Worm (Caenorhabditis elegans) whole organism, L2 larva: ENCODE results near the gene C05B5.16.

Experiments
- alr-1 ChIP-seq: fragments of 150-350 bp; optimal IDR thresholded peaks from 2 replicates; lab custom pipeline; 2014; ENCODE audit warnings: missing biosample characterization, missing genetic modification characterization
- aly-2 ChIP-seq: fragments of 150-350 bp; optimal IDR thresholded peaks from 2 replicates; lab custom pipeline; 2014; ENCODE audit warnings: missing biosample characterization, missing genetic modification characterization
- blmp-1 ChIP-seq: sonication (generic microtip); optimal IDR thresholded peaks from 2 replicates; lab custom pipeline; 2017; ENCODE audit warnings: missing genetic modification characterization, mild to moderate bottlenecking, missing compliant biosample characterization, antibody characterized with exemption, moderate library complexity; ENCODE audit not compliant: insufficient read depth
- elt-3 ChIP-seq: sonication (generic microtip); optimal IDR thresholded peaks from 2 replicates; lab custom pipeline; 2017; ENCODE audit warnings: missing biosample characterization, missing genetic modification characterization
- nhr-12 ChIP-seq: fragments of 150-350 bp; optimal IDR thresholded peaks from 2 replicates; lab custom pipeline; 2014; ENCODE audit warnings: missing biosample characterization, missing genetic modification characterization
- nhr-237 ChIP-seq: fragments of 150-350 bp; optimal IDR thresholded peaks from 2 replicates; lab custom pipeline; 2014; ENCODE audit warnings: missing biosample characterization, missing genetic modification characterization
- nhr-25 ChIP-seq: fragments of 150-350 bp; sonication (generic microtip); optimal IDR thresholded peaks from 3 replicates; lab custom pipeline; 2014; ENCODE audit warnings: missing biosample characterization, missing genetic modification characterization
- snpc-4 ChIP-seq: fragments of 150-350 bp; optimal IDR thresholded peaks from 2 replicates; lab custom pipeline; 2014; ENCODE audit warnings: missing biosample characterization, missing genetic modification characterization
- ztf-11 ChIP-seq: sonication (generic microtip); optimal IDR thresholded peaks from 2 replicates; lab custom pipeline; 2017; ENCODE audit warnings: missing biosample characterization, missing genetic modification characterization

DNA sequence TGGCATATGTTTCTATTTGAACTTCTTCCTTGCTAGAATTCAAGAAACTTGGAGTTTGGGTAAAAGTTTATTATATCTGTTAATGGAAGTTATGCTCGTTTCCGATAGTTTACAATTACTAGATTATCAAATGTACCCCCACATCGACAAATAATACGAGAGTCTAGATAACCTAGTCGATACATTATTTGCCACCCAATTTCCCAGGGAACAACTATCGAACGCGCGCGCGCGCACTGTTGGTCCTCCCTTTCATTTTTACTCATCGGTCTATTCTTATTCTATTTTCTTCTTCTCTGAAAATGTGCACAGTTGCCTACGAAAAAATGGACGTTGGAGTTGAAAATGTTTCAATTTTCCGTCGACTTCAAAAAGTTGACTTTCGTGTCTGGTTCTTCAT, 48.3 kb downstream of the C05B5.16 start, which contains the start of gene T16G12.13:
- TF ChIP-seq nhr-25 = no peak
- no peak for TF ChIP-seq nhr-12 (tag; lab: Kevin White, UChicago)
- TF ChIP-seq nhr-237 (tag; lab: Kevin White, UChicago) = no peak
- no peak for TF ChIP-seq alr-1 (tag; lab: Kevin White, UChicago)
- TF ChIP-seq aly-2 = no peak
- no peak for TF ChIP-seq elt-3 (tag; lab: Kevin White, UChicago)
- TF ChIP-seq ztf-11 (tag; lab: Kevin White, UChicago) = no peak
- TF ChIP-seq blmp-1 = no peak
- TF ChIP-seq snpc-4 (tag; lab: Kevin White, UChicago) = no peak
